Fruit fly (Drosophila melanogaster): Measurements from ENCODE around the gene robl37BC.

The robl37BC gene

DNA sequence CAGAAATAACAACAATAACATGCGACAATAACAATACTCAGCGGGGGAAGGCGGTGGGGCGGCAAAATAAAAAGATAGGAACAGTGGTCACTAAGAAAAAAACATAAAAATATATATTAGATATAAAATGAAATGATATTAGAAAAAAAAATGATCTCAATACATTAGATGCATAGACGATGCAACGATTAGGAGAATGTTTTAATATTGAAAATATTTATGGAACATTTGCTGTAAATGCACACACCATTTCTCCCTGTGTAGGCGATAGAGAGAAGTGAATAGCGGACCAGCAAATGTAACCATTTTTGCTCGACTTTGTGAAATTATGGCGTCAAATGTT lies 44.5 kb upstream of the robl37BC start (continued):
- TF ChIP-seq Mad (GFP tag; optimal IDR thresholded peaks at IDR 0.05) (peak; percentile 16), knrl (GFP tag; IDR thresholded peaks at IDR 0.05; ENCODE audit: partially characterized antibody) (no peak), cwo (GFP tag; optimal IDR thresholded peaks at IDR 0.05) (peak; percentile 81), grau (tag; optimal IDR thresholded peaks at IDR 0.05) (peak; percentile 88), vvl (GFP tag; IDR thresholded peaks at IDR 0.05) (peak; percentile 92), CG14050 (GFP tag; IDR thresholded peaks at IDR 0.05) (peak; percentile 87), corto (GFP tag; optimal IDR thresholded peaks at IDR 0.05) (peak; percentile 10), CG4282 (GFP tag; optimal IDR thresholded peaks at IDR 0.05) (no peak), jing (GFP tag; optimal IDR thresholded peaks at IDR 0.05) (no peak), Med (GFP tag) (peak; percentile 89), CG16813 (GFP tag; IDR thresholded peaks at IDR 0.05; ENCODE audit: partially characterized antibody) (no peak), MESR4 (GFP tag; optimal IDR thresholded peaks at IDR 0.05) (no peak), zf30C (GFP tag; optimal IDR thresholded peaks at IDR 0.05) (peak; percentile 69), Side (GFP tag; optimal IDR thresholded peaks at IDR 0.05) (peak; percentile 41), Ada2b (GFP tag; IDR thresholded peaks at IDR 0.05) (peak; percentile 91), CG7556 (GFP tag; optimal IDR thresholded peaks at IDR 0.05) (peak; percentile 62), org-1 (GFP tag; optimal IDR thresholded peaks at IDR 0.05) (peak; percentile 58), dmrt11E (tag; optimal IDR thresholded peaks at IDR 0.05) (peak; percentile 60), ash1 (GFP tag; optimal IDR thresholded peaks at IDR 0.05) (no peak), CG18619 (GFP tag; optimal IDR thresholded peaks at IDR 0.05) (peak; percentile 66), CG1647 (GFP tag; optimal IDR thresholded peaks at IDR 0.05) (peak; percentile 25), klu (GFP tag; IDR thresholded peaks at IDR 0.05) (peak; percentile 80), CG3065 (GFP tag; optimal IDR thresholded peaks at IDR 0.05) (peak; percentile 21), al (GFP tag; IDR thresholded peaks at IDR 0.05) (peak; percentile 94), CG10565 (GFP tag; optimal IDR thresholded peaks at IDR 0.05) (no peak), ewg (GFP tag; optimal IDR thresholded peaks at IDR 0.05) (no peak), danr (GFP tag; IDR thresholded peaks at IDR 0.05) (peak; percentile 74; the same call in 1 of the 2 replicates), CG3407 (GFP tag; optimal IDR thresholded peaks at IDR 0.05) (no peak), CG6683 (GFP tag; optimal IDR thresholded peaks at IDR 0.05) (peak; percentile 60), CG9437 (GFP tag; optimal IDR thresholded peaks at IDR 0.05) (no peak), Drgx (GFP tag; IDR thresholded peaks at IDR 0.05) (peak; percentile 77), CG13424 (tag; optimal IDR thresholded peaks at IDR 0.05) (peak; percentile 74), tap (tag; optimal IDR thresholded peaks at IDR 0.05) (peak; percentile 73), Ravus (GFP tag; IDR thresholded peaks at IDR 0.05) (peak; percentile 73), bsh (GFP tag; optimal IDR thresholded peaks at IDR 0.05) (peak in 1 of 2 experiments; percentile 66), Kr (GFP tag; optimal IDR thresholded peaks at IDR 0.05) (no peak), HHEX (GFP tag; optimal IDR thresholded peaks at IDR 0.05) (peak; percentile 86), en (GFP tag; optimal IDR thresholded peaks at IDR 0.05) (no peak), MTF-1 (GFP tag; optimal IDR thresholded peaks at IDR 0.05; ENCODE audit: borderline replicate concordance) (peak; percentile 61), HLHmδ (GFP tag; optimal IDR thresholded peaks at IDR 0.05) (no peak), Asciz (GFP tag; optimal IDR thresholded peaks at IDR 0.05) (peak; percentile 13), row (GFP tag; IDR thresholded peaks at IDR 0.05) (peak; percentile 95), disco-r (GFP tag; optimal IDR thresholded peaks at IDR 0.05) (peak; percentile 0), CG31441 (GFP tag; IDR thresholded peaks at IDR 0.05) (peak; percentile 66), dpn (GFP tag; optimal IDR thresholded peaks at IDR 0.05) (peak; percentile 45 to 63), Antp (GFP tag; optimal IDR thresholded peaks at IDR 0.05) (no peak), CG7928 (GFP tag; optimal IDR thresholded peaks at IDR 0.05) (peak; percentile 49), CG1233 (GFP tag; optimal IDR thresholded peaks at IDR 0.05) (peak; percentile 75), CG15011 (GFP tag; optimal IDR thresholded peaks at IDR 0.05) (peak; percentile 27), CG10543 (GFP tag; optimal IDR thresholded peaks at IDR 0.05) (peak; percentile 59), CG3995 (GFP tag; optimal IDR thresholded peaks at IDR 0.05) (no peak)

All from whole organism, embryonic.